Fruit fly (Drosophila melanogaster): ENCODE data around the gene glob3.

DNA sequence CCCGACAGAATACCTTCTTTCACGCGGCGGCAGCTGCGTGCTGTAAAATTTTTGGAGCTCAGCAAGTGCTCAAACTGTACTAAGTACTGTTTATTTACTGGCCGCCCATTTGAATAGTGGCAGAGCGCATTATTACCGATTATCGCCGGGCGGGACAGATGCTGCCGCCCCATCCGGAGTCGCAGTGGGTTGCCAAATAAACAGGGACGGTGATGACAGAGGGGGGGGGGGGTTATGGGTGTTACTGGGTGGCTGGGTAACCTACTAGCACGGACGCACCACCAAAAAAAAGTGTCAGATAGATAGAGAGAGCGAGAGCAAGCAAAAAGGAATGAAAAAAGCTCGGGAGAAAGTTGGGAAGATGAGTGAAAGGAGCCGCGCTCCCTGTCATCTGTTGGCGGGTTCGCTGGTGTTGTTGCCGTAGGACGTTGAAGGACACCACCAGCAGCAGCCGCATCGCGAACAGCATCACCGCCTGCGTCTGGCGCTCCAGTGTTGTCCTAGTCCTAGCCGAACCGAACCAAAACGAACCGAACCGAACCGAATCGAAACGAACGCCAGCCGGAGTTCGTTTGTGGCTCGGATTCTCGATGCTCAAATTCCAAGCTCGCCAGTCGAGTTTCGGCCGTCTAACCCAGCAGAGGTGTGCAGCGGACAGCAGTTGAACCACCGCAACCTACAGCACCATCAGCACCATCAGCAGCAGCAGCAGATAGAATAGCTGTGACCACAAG lies 28.0 kb upstream of the glob3 start, which contains the start of gene CG11000:
- TF ChIP-seq dsx (GFP tag; optimal IDR thresholded peaks at IDR 0.05; ENCODE audit: poor library complexity, severe bottlenecking): no peak
- no peak for TF ChIP-seq CG6854 (GFP tag; optimal IDR thresholded peaks at IDR 0.05)

Measured in whole organism, prepupa.